Worm (Caenorhabditis elegans) whole organism, young adult: ENCODE data around the gene rev-3.

Source experiments
- B0019.2 ChIP-seq: fragments of 200-800 bp; sonication (Bioruptor generic); conservative IDR thresholded peaks from 2 replicates; pipeline ENCODE4 v1.3.6; 2022; ENCODE audit warnings: missing genetic modification reagents, missing genetic modification characterization, missing compliant biosample characterization
- B0336.3 ChIP-seq: fragments of 200-800 bp; sonication (Bioruptor generic); IDR thresholded peaks from 2 replicates; pipeline ENCODE4 v1.3.6; 2022; ENCODE audit warnings: missing genetic modification characterization, missing compliant biosample characterization
- F22D6.2 ChIP-seq: sonication (generic microtip); optimal IDR thresholded peaks from 2 replicates; lab custom pipeline; 2016; ENCODE audit warnings: mild to moderate bottlenecking, missing genetic modification characterization, missing compliant biosample characterization
- F33H1.4 ChIP-seq: fragments of 200-800 bp; sonication (Bioruptor generic); IDR thresholded peaks from 2 replicates; pipeline ENCODE4 v1.3.6; 2022; ENCODE audit warnings: missing genetic modification reagents, missing genetic modification characterization, missing compliant biosample characterization
- F49E8.2 ChIP-seq: sonication (generic microtip); optimal IDR thresholded peaks from 3 replicates; lab custom pipeline; 2017; ENCODE audit warnings: missing genetic modification characterization, mild to moderate bottlenecking, missing compliant biosample characterization, antibody characterized with exemption, moderate library complexity; ENCODE audit not compliant: insufficient read depth
- K12H6.12 ChIP-seq: fragments of 200-800 bp; sonication (Bioruptor generic); optimal IDR thresholded peaks from 2 replicates; lab custom pipeline; 2018; ENCODE audit warnings: mild to moderate bottlenecking, missing genetic modification characterization, missing compliant biosample characterization
- Y53F4B.3 ChIP-seq: fragments of 200-800 bp; sonication (Bioruptor generic); IDR thresholded peaks from 2 replicates; pipeline ENCODE4 v1.3.6; 2022; ENCODE audit warnings: missing genetic modification reagents, missing genetic modification characterization, missing compliant biosample characterization
- Y56A3A.18 ChIP-seq: fragments of 200-800 bp; sonication (Bioruptor generic); IDR thresholded peaks from 2 replicates; pipeline ENCODE4 v1.3.6; 2022; ENCODE audit warnings: missing genetic modification reagents, missing genetic modification characterization, missing compliant biosample characterization
- Y79H2A.3 ChIP-seq: fragments of 200-800 bp; sonication (Bioruptor generic); conservative IDR thresholded peaks from 2 replicates; pipeline ENCODE4 v1.3.6; 2022; ENCODE audit warnings: missing genetic modification reagents, missing genetic modification characterization, missing compliant biosample characterization
- Y95B8A.8 ChIP-seq: fragments of 200-800 bp; sonication (Bioruptor generic); IDR thresholded peaks from 2 replicates; pipeline ENCODE4 v1.3.6; 2022; ENCODE audit warnings: missing genetic modification reagents, missing genetic modification characterization, missing compliant biosample characterization
- ama-1 ChIP-seq, 3 experiments: fragments of 150-350 bp in 1 of 3; sonication (generic microtip) in 2 of 3; optimal IDR thresholded peaks; 2 replicates each; lab custom pipeline; 2014 to 2018; ENCODE audit warnings: missing biosample characterization in 2 of 3, missing genetic modification characterization in 2 of 3, missing genetic modification reagents in 2 of 3
- aptf-2 ChIP-seq: fragments of 200-800 bp; sonication (Bioruptor generic); conservative IDR thresholded peaks from 2 replicates; pipeline ENCODE4 v1.3.6; 2022; ENCODE audit warnings: missing genetic modification reagents, missing genetic modification characterization, missing compliant biosample characterization
- attf-5 ChIP-seq: fragments of 200-800 bp; sonication (Bioruptor generic); optimal IDR thresholded peaks from 2 replicates; lab custom pipeline; 2018; ENCODE audit warnings: mild to moderate bottlenecking, missing genetic modification characterization, missing compliant biosample characterization
- bed-1 ChIP-seq: fragments of 200-800 bp; sonication (Bioruptor generic); IDR thresholded peaks from 2 replicates; pipeline ENCODE4 v1.3.6; 2022; ENCODE audit warnings: missing genetic modification reagents, missing genetic modification characterization, missing compliant biosample characterization
- bed-2 ChIP-seq: fragments of 200-800 bp; sonication (Bioruptor generic); IDR thresholded peaks from 2 replicates; pipeline ENCODE4 v1.3.6; 2022; ENCODE audit warnings: missing genetic modification reagents, missing genetic modification characterization, missing compliant biosample characterization
- ceh-79 ChIP-seq: sonication (generic microtip); optimal IDR thresholded peaks from 2 replicates; lab custom pipeline; 2017; ENCODE audit warnings: mild to moderate bottlenecking, missing genetic modification characterization, missing compliant biosample characterization
- dox-1 ChIP-seq: fragments of 200-800 bp; sonication (Bioruptor generic); IDR thresholded peaks from 2 replicates; pipeline ENCODE4 v1.3.6; 2022; ENCODE audit warnings: missing genetic modification reagents, missing genetic modification characterization, missing compliant biosample characterization
- dpff-1 ChIP-seq: sonication (generic microtip); optimal IDR thresholded peaks from 2 replicates; lab custom pipeline; 2017; ENCODE audit warnings: mild to moderate bottlenecking, missing genetic modification characterization, missing compliant biosample characterization
- ekl-4 ChIP-seq: fragments of 200-800 bp; sonication (Bioruptor generic); IDR thresholded peaks from 2 replicates; pipeline ENCODE4 v1.3.6; 2022; ENCODE audit warnings: missing genetic modification reagents, missing genetic modification characterization, missing compliant biosample characterization
- ets-4 ChIP-seq: fragments of 200-800 bp; sonication (Bioruptor generic); optimal IDR thresholded peaks from 2 replicates; lab custom pipeline; 2018; ENCODE audit warnings: mild to moderate bottlenecking, missing genetic modification characterization, missing compliant biosample characterization
- fkh-3 ChIP-seq: sonication (generic microtip); optimal IDR thresholded peaks from 2 replicates; lab custom pipeline; 2016; ENCODE audit warnings: mild to moderate bottlenecking, missing genetic modification characterization, missing compliant biosample characterization
- hmg-1.2 ChIP-seq: fragments of 200-800 bp; sonication (Bioruptor generic); IDR thresholded peaks from 2 replicates; pipeline ENCODE4 v1.3.6; 2022; ENCODE audit warnings: missing genetic modification reagents, missing genetic modification characterization, missing compliant biosample characterization
- hrde-1 ChIP-seq: sonication (generic microtip); optimal IDR thresholded peaks from 2 replicates; lab custom pipeline; 2016; ENCODE audit warnings: missing genetic modification characterization, mild to moderate bottlenecking, missing compliant biosample characterization, moderate library complexity, missing genotype, missing genetic modification reagents, borderline replicate concordance
- lag-1 ChIP-seq: fragments of 200-800 bp; sonication (Bioruptor generic); IDR thresholded peaks from 2 replicates; pipeline ENCODE4 v1.3.6; 2022; ENCODE audit warnings: missing genetic modification reagents, missing genetic modification characterization, missing compliant biosample characterization
- lin-40 ChIP-seq: sonication (generic microtip); optimal IDR thresholded peaks from 2 replicates; lab custom pipeline; 2016; ENCODE audit warnings: missing genetic modification characterization, mild to moderate bottlenecking, missing compliant biosample characterization, missing genotype, missing genetic modification reagents
- lsl-1 ChIP-seq: fragments of 200-800 bp; sonication (Bioruptor generic); optimal IDR thresholded peaks from 2 replicates; lab custom pipeline; 2018; ENCODE audit warnings: mild to moderate bottlenecking, missing genetic modification characterization, moderate library complexity, missing compliant biosample characterization
- lsy-27 ChIP-seq: sonication (generic microtip); optimal IDR thresholded peaks from 2 replicates; lab custom pipeline; 2017; ENCODE audit warnings: missing genetic modification characterization, mild to moderate bottlenecking, missing compliant biosample characterization, antibody characterized with exemption, missing genotype, borderline replicate concordance; ENCODE audit not compliant: insufficient read depth
- madf-6 ChIP-seq: fragments of 200-800 bp; sonication (Bioruptor generic); IDR thresholded peaks from 2 replicates; pipeline ENCODE4 v1.3.6; 2022; ENCODE audit warnings: missing genetic modification reagents, missing genetic modification characterization, missing compliant biosample characterization
- mcd-1 ChIP-seq: fragments of 200-800 bp; sonication (Bioruptor generic); IDR thresholded peaks from 2 replicates; pipeline ENCODE4 v1.3.6; 2022; ENCODE audit warnings: missing genetic modification reagents, missing genetic modification characterization, missing compliant biosample characterization
- mes-4 ChIP-seq: sonication (generic microtip); optimal IDR thresholded peaks from 2 replicates; lab custom pipeline; 2016; ENCODE audit warnings: missing genotype, missing genetic modification characterization, missing compliant biosample characterization
- nfya-2 ChIP-seq: fragments of 200-800 bp; sonication (Bioruptor generic); IDR thresholded peaks from 2 replicates; pipeline ENCODE4 v1.3.6; 2022; ENCODE audit warnings: missing genetic modification reagents, missing genetic modification characterization, missing compliant biosample characterization
- nfyb-1 ChIP-seq: fragments of 200-800 bp; sonication (Bioruptor generic); IDR thresholded peaks from 2 replicates; pipeline ENCODE4 v1.3.6; 2022; ENCODE audit warnings: missing genetic modification reagents, missing genetic modification characterization, missing compliant biosample characterization
- nhr-120 ChIP-seq: fragments of 200-800 bp; sonication (Bioruptor generic); IDR thresholded peaks from 2 replicates; pipeline ENCODE4 v1.3.6; 2022; ENCODE audit warnings: missing genetic modification characterization, missing compliant biosample characterization
- nhr-90 ChIP-seq: sonication (generic microtip); optimal IDR thresholded peaks from 2 replicates; lab custom pipeline; 2016; ENCODE audit warnings: missing genotype, mild to moderate bottlenecking, missing genetic modification characterization, missing compliant biosample characterization
- repo-1 ChIP-seq: sonication (generic microtip); optimal IDR thresholded peaks from 2 replicates; lab custom pipeline; 2017; ENCODE audit warnings: mild to moderate bottlenecking, missing genetic modification characterization, missing compliant biosample characterization
- rpc-1 ChIP-seq, 2 experiments: fragments of 150-350 bp in 1 of 2; sonication (generic microtip) in 1 of 2; optimal IDR thresholded peaks; 2 replicates each; lab custom pipeline; 2014 to 2018; ENCODE audit warnings: missing biosample characterization in 1 of 2, missing genetic modification characterization in 1 of 2, missing genetic modification reagents in 1 of 2, missing genotype in 1 of 2
- snpc-1.1 ChIP-seq: sonication (generic microtip); optimal IDR thresholded peaks from 2 replicates; lab custom pipeline; 2017; ENCODE audit warnings: missing genetic modification characterization, mild to moderate bottlenecking, missing compliant biosample characterization, antibody characterized with exemption, moderate library complexity, missing genotype, missing genetic modification reagents; ENCODE audit not compliant: insufficient read depth
- snpc-4 ChIP-seq, 5 experiments: fragments of 150-350 bp in 1 of 5; sonication (generic microtip) in 4 of 5; optimal IDR thresholded peaks; 2 replicates each; lab custom pipeline; 2014 to 2018; ENCODE audit warnings: missing genetic modification characterization in 5 of 5, missing biosample characterization in 3 of 5, antibody characterized with exemption in 2 of 5, mild to moderate bottlenecking in 2 of 5, missing compliant biosample characterization in 2 of 5, missing genotype in 2 of 5, moderate library complexity in 2 of 5, missing genetic modification reagents in 1 of 5
- zfh-2 ChIP-seq: fragments of 200-800 bp; sonication (Bioruptor generic); conservative IDR thresholded peaks from 2 replicates; pipeline ENCODE4 v1.3.6; 2022; ENCODE audit warnings: missing genetic modification reagents, missing genetic modification characterization, missing compliant biosample characterization
- ztf-18 ChIP-seq: sonication (generic microtip); optimal IDR thresholded peaks from 2 replicates; lab custom pipeline; 2016; ENCODE audit warnings: missing genotype, mild to moderate bottlenecking, missing genetic modification characterization, missing compliant biosample characterization
- ztf-22 ChIP-seq: fragments of 200-800 bp; sonication (Bioruptor generic); optimal IDR thresholded peaks from 2 replicates; lab custom pipeline; 2018; ENCODE audit warnings: mild to moderate bottlenecking, missing genetic modification characterization, moderate library complexity, missing compliant biosample characterization
- ztf-25 ChIP-seq: fragments of 200-800 bp; sonication (Bioruptor generic); IDR thresholded peaks from 2 replicates; pipeline ENCODE4 v1.3.6; 2022; ENCODE audit warnings: missing genetic modification reagents, missing genetic modification characterization, missing compliant biosample characterization

rev-3 gene

DNA sequence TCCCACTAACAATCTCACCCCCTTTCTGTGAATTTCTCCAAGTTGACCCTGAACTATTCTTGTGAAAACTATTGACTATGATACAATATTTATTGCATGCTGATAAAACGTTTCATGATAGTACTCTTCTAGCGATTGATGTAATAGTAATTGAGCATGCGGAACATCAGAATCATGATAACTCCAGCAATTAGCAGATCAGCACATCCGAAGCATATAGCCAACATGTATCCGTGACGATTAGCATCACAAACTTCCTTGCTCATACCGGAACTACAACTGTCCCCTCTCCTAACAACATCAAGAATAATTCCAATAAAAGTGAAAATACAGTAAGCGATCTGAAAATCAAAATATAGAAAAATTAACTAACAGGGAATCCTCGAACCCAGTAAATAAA is 60.4 kb downstream of the rev-3 start:
- TF ChIP-seq hrde-1 (tag; lab: Kevin White, UChicago) (peak; percentile 21), lin-40 (tag; lab: Kevin White, UChicago) (no peak), attf-5 (GFP tag; lab: Kevin White, UChicago) (no peak), nhr-120 (GFP tag; lab: Robert Waterston, UW) (no peak), ekl-4 (0 out of 2 replicates have a peak, but pooled peaks have one; percentile 54), dox-1 (GFP tag; lab: Robert Waterston, UW) (no peak), lsl-1 (GFP tag; lab: Kevin White, UChicago) (peak; percentile 21), aptf-2 (GFP tag; lab: Robert Waterston, UW) (no peak), madf-6 (peak; percentile 61), Y95B8A.8 (0 out of 2 replicates have a peak, but pooled peaks have one; percentile 20), mcd-1 (GFP tag; lab: Robert Waterston, UW) (no peak), nfya-2 (GFP tag; lab: Robert Waterston, UW) (no peak), F33H1.4 (GFP tag; lab: Robert Waterston, UW) (0 out of 2 replicates have a peak, but pooled peaks have one; percentile 15)
- TF ChIP-seq, all 124 proteins: peak for 6

ce11 chrIII:5729367-5729766 is 61.1 kb downstream of the rev-3 start:
- TF ChIP-seq hmg-1.2 (GFP tag; lab: Robert Waterston, UW) = 0 out of 2 replicates have a peak, but pooled peaks have one; percentile 9
- TF ChIP-seq rpc-1 (optimal IDR thresholded peaks at IDR 0.05; lab: Kevin White, UChicago) = no peak
- no peak for TF ChIP-seq rpc-1 (tag; optimal IDR thresholded peaks at IDR 0.05; lab: Kevin White, UChicago)

- no peak for TF ChIP-seq ztf-25 (GFP tag; lab: Robert Waterston, UW)
- no peak for TF ChIP-seq Y56A3A.18
- TF ChIP-seq ztf-22 = no peak
- TF ChIP-seq dpff-1 (tag; lab: Kevin White, UChicago) = no peak
- no peak for TF ChIP-seq lsy-27
- TF ChIP-seq snpc-1.1 = peak; percentile 21
- TF ChIP-seq B0019.2 (GFP tag; lab: Robert Waterston, UW) = peak; percentile 78
- TF ChIP-seq nfyb-1 (GFP tag; lab: Robert Waterston, UW) = no peak
- TF ChIP-seq fkh-3 (tag; lab: Kevin White, UChicago) = no peak
- peak; percentile 40 for TF ChIP-seq snpc-4 (GFP tag; optimal IDR thresholded peaks at IDR 0.05; lab: Kevin White, UChicago)
- peak in 3 of 4 experiments; percentile 8 to 60 (median 59) for TF ChIP-seq snpc-4 (tag; optimal IDR thresholded peaks at IDR 0.05; lab: Kevin White, UChicago)
- TF ChIP-seq F49E8.2 (tag; lab: Kevin White, UChicago) = peak; percentile 92
- peak; percentile 74 for TF ChIP-seq ztf-18 (tag; lab: Kevin White, UChicago)
- peak; percentile 98 for TF ChIP-seq F33H1.4 (GFP tag; lab: Robert Waterston, UW)
- TF ChIP-seq repo-1 (tag; lab: Kevin White, UChicago) = peak; percentile 12
- TF ChIP-seq bed-1 (GFP tag; lab: Robert Waterston, UW) = no peak
- TF ChIP-seq madf-6 = peak; percentile 99
- TF ChIP-seq ets-4 (GFP tag; lab: Kevin White, UChicago) = no peak
- TF ChIP-seq Y53F4B.3 (GFP tag; lab: Robert Waterston, UW) = 0 out of 2 replicates have a peak, but pooled peaks have one; percentile 17
- TF ChIP-seq Y79H2A.3 (GFP tag; lab: Robert Waterston, UW) = peak; percentile 50; the same call in 1 of the 2 replicates
- peak; percentile 8 for TF ChIP-seq hrde-1 (tag; lab: Kevin White, UChicago)
- no peak for TF ChIP-seq lag-1 (GFP tag; lab: Robert Waterston, UW)
- TF ChIP-seq ceh-79 = no peak
- TF ChIP-seq nhr-90 (tag; lab: Kevin White, UChicago) = no peak
- TF ChIP-seq bed-2 (GFP tag; lab: Robert Waterston, UW) = no peak
- no peak for TF ChIP-seq F22D6.2 (tag; lab: Kevin White, UChicago)
- no peak for TF ChIP-seq zfh-2 (GFP tag; lab: Robert Waterston, UW)
- no peak for TF ChIP-seq K12H6.12 (tag; lab: Kevin White, UChicago)
- TF ChIP-seq mes-4 (tag; lab: Kevin White, UChicago) = no peak
- TF ChIP-seq ama-1 (optimal IDR thresholded peaks at IDR 0.05; lab: Kevin White, UChicago) = no peak
- TF ChIP-seq ama-1 (GFP tag; optimal IDR thresholded peaks at IDR 0.05; lab: Kevin White, UChicago) = no peak
- TF ChIP-seq ekl-4 = 0 out of 2 replicates have a peak, but pooled peaks have one; percentile 59
- TF ChIP-seq B0336.3 = peak; percentile 78
Measured at ce11 chrIII:5727827-5728226, 62.6 kb downstream of the rev-3 start, which contains the start of gene egg-1. egg-1 (plus strand) TSS chrIII:5728180.
